Worm (Caenorhabditis elegans): ENCODE data around the gene nduv-2.

nduv-2 gene

ce11 chrV:13658577-13658976, 33.2 kb upstream of the nduv-2 start (continued):
- TF ChIP-seq mdt-29 (GFP tag; IDR thresholded peaks at IDR 0.05), result peak; percentile 96
- no peak for TF ChIP-seq nhr-237 (tag; optimal IDR thresholded peaks at IDR 0.05)
- TF ChIP-seq dmd-6 (GFP tag; IDR thresholded peaks at IDR 0.05), result peak; percentile 99
- TF ChIP-seq F26F4.8 (GFP tag; conservative IDR thresholded peaks at IDR 0.05), result no peak
- TF ChIP-seq lin-15B (tag; optimal IDR thresholded peaks at IDR 0.05), result no peak
- peak; percentile 76 for TF ChIP-seq hmg-1.1 (GFP tag; IDR thresholded peaks at IDR 0.05)
- peak; percentile 20 for TF ChIP-seq duxl-1 (tag; optimal IDR thresholded peaks at IDR 0.05; ENCODE audit: poor library complexity)
- TF ChIP-seq php-3 (GFP tag; IDR thresholded peaks at IDR 0.05), result peak; percentile 83
- TF ChIP-seq ceh-32 (tag; optimal IDR thresholded peaks at IDR 0.05; ENCODE audit: poor library complexity), result no peak
- TF ChIP-seq lin-13 (GFP tag; optimal IDR thresholded peaks at IDR 0.05), result no peak
- TF ChIP-seq unc-62 (GFP tag; optimal IDR thresholded peaks at IDR 0.05 in 1 of 2), result peak in 1 of 2 experiments; percentile 99
- no peak for TF ChIP-seq unc-62 (tag; optimal IDR thresholded peaks at IDR 0.05)
- TF ChIP-seq T26A8.4 (GFP tag; IDR thresholded peaks at IDR 0.05), result peak; percentile 68
- no peak for TF ChIP-seq arid-1 (GFP tag; conservative IDR thresholded peaks at IDR 0.05)
- TF ChIP-seq lin-29 (GFP tag; IDR thresholded peaks at IDR 0.05), result peak; percentile 37; the same call in 1 of the 2 replicates
- peak; percentile 99 for TF ChIP-seq hlh-11 (tag; optimal IDR thresholded peaks at IDR 0.05)
- peak; percentile 84 for TF ChIP-seq D1046.2 (GFP tag; IDR thresholded peaks at IDR 0.05)
- peak; percentile 100 for TF ChIP-seq aha-1 (tag)
- no peak for TF ChIP-seq lir-3 (tag; optimal IDR thresholded peaks at IDR 0.05)

- TF ChIP-seq ceh-20 (GFP tag; IDR thresholded peaks at IDR 0.05), result peak; percentile 17; the same call in 1 of the 2 replicates
- TF ChIP-seq pha-4 (GFP tag; IDR thresholded peaks at IDR 0.05), result peak; percentile 23; the same call in 1 of the 2 replicates
- TF ChIP-seq pha-4 (tag; optimal IDR thresholded peaks at IDR 0.05), result no peak
- no peak for TF ChIP-seq daf-12 (tag; optimal IDR thresholded peaks at IDR 0.05)
- TF ChIP-seq unc-130 (GFP tag; optimal IDR thresholded peaks at IDR 0.05), result no peak
- no peak for TF ChIP-seq fos-1 (tag; optimal IDR thresholded peaks at IDR 0.05)
- no peak for TF ChIP-seq zip-11 (GFP tag; IDR thresholded peaks at IDR 0.05)
- no peak for TF ChIP-seq T20F7.1 (GFP tag; optimal IDR thresholded peaks at IDR 0.05)
- no peak for TF ChIP-seq egl-43 (GFP tag; IDR thresholded peaks at IDR 0.05)
- no peak for TF ChIP-seq madf-5 (GFP tag; IDR thresholded peaks at IDR 0.05)
- TF ChIP-seq hif-1 (tag; optimal IDR thresholded peaks at IDR 0.05), result no peak
- TF ChIP-seq nhr-77 (tag; optimal IDR thresholded peaks at IDR 0.05), result no peak
Measured at ce11 chrV:13657841-13658338, 32.5 kb upstream of the nduv-2 start.

ce11 chrV:13657291-13657690, 31.9 kb upstream of the nduv-2 start:
- TF ChIP-seq ama-1 (optimal IDR thresholded peaks at IDR 0.05) (no peak), set-16 (GFP tag; IDR thresholded peaks at IDR 0.05) (peak; percentile 17; the same call in 1 of the 2 replicates), mdl-1 (tag; optimal IDR thresholded peaks at IDR 0.05) (peak; percentile 96 to 98), nhr-11 (tag; optimal IDR thresholded peaks at IDR 0.05) (peak; percentile 34), gei-8 (GFP tag; optimal IDR thresholded peaks at IDR 0.05) (peak; percentile 73), ztf-7 (tag; optimal IDR thresholded peaks at IDR 0.05) (peak; percentile 19), unc-130 (GFP tag; optimal IDR thresholded peaks at IDR 0.05) (no peak), spr-3 (GFP tag; optimal IDR thresholded peaks at IDR 0.05) (peak; percentile 11), F44E2.7 (GFP tag; IDR thresholded peaks at IDR 0.05) (no peak), T26A8.4 (GFP tag; IDR thresholded peaks at IDR 0.05) (no peak; the same call in 1 of the 2 replicates), lim-7 (GFP tag; IDR thresholded peaks at IDR 0.05) (no peak), F10B5.3 (tag; optimal IDR thresholded peaks at IDR 0.05) (no peak), lin-1 (GFP tag; IDR thresholded peaks at IDR 0.05) (peak; percentile 83), unc-62 (GFP tag; optimal IDR thresholded peaks at IDR 0.05 in 1 of 2) (peak in 1 of 2 experiments; percentile 97), unc-62 (tag; optimal IDR thresholded peaks at IDR 0.05) (no peak), lin-13 (GFP tag; optimal IDR thresholded peaks at IDR 0.05) (peak; percentile 75), Y48G9A.11 (GFP tag; IDR thresholded peaks at IDR 0.05) (no peak), madf-5 (GFP tag; IDR thresholded peaks at IDR 0.05) (no peak), egl-27 (tag; optimal IDR thresholded peaks at IDR 0.05) (no peak), fkh-10 (GFP tag; optimal IDR thresholded peaks at IDR 0.05) (no peak), F49E8.2 (tag; optimal IDR thresholded peaks at IDR 0.05; ENCODE audit: borderline replicate concordance) (no peak), arid-1 (GFP tag; conservative IDR thresholded peaks at IDR 0.05) (no peak), ceh-28 (tag; optimal IDR thresholded peaks at IDR 0.05) (no peak), ztf-11 (tag; optimal IDR thresholded peaks at IDR 0.05) (no peak), F26F4.8 (GFP tag; conservative IDR thresholded peaks at IDR 0.05) (no peak), lir-3 (tag; optimal IDR thresholded peaks at IDR 0.05) (no peak), rbr-2 (tag; optimal IDR thresholded peaks at IDR 0.05) (no peak)

All from whole organism, L4 larva.